Worm (Caenorhabditis elegans): ENCODE results near the gene T22B2.3.

DNA sequence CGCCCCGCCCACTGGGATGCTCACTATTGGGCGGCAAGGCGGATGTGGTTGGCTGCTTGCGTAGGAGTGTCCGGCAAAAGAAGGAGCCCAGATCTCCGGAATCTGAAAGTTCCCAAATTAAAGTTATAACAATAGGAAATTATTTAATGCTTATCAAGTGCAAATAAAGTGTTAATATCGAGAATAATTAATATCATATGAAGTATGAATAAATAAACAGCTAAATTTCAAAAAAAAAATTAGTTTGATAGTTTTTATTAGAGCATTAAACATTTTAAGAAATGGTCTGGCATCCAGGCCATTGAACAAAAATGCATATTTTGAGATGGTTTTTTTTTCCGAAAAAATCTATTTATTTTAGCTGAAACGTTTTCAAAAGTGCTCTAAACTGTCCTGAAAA lies 43.7 kb upstream of the T22B2.3 start, which contains the start of gene lim-4:
- TF ChIP-seq zag-1 (tag; optimal IDR thresholded peaks at IDR 0.05) (no peak), ZK546.5 (tag; optimal IDR thresholded peaks at IDR 0.05) (no peak), nhr-237 (tag; optimal IDR thresholded peaks at IDR 0.05) (no peak), nhr-10 (tag; optimal IDR thresholded peaks at IDR 0.05) (no peak)
